Fruit fly (Drosophila melanogaster) whole organism: ENCODE data around the gene 5PtaseI.

Experiments
- CG8478 ChIP-seq: fragments of >200 bp; optimal IDR thresholded peaks from 2 replicates; lab custom pipeline; 2018; ENCODE audit warnings: inconsistent platforms
- Dll ChIP-seq: fragments of >200 bp; optimal IDR thresholded peaks from 2 replicates; lab custom pipeline; 2017
- EcR ChIP-seq, 2 experiments: fragments of >200 bp; optimal IDR thresholded peaks; 2 replicates each; lab custom pipeline; 2017; ENCODE audit warnings: missing biosample characterization in 2 of 2, missing genetic modification characterization in 2 of 2, missing genetic modification reagents in 2 of 2
- pan ChIP-seq: fragments of >200 bp; optimal IDR thresholded peaks from 2 replicates; lab custom pipeline; 2017
- psq ChIP-seq: fragments of >200 bp; optimal IDR thresholded peaks from 2 replicates; lab custom pipeline; 2017
- usp ChIP-seq: fragments of >200 bp; optimal IDR thresholded peaks from 2 replicates; lab custom pipeline; 2017; ENCODE audit warnings: missing biosample characterization, missing genetic modification characterization, mixed read lengths

5PtaseI gene

DNA sequence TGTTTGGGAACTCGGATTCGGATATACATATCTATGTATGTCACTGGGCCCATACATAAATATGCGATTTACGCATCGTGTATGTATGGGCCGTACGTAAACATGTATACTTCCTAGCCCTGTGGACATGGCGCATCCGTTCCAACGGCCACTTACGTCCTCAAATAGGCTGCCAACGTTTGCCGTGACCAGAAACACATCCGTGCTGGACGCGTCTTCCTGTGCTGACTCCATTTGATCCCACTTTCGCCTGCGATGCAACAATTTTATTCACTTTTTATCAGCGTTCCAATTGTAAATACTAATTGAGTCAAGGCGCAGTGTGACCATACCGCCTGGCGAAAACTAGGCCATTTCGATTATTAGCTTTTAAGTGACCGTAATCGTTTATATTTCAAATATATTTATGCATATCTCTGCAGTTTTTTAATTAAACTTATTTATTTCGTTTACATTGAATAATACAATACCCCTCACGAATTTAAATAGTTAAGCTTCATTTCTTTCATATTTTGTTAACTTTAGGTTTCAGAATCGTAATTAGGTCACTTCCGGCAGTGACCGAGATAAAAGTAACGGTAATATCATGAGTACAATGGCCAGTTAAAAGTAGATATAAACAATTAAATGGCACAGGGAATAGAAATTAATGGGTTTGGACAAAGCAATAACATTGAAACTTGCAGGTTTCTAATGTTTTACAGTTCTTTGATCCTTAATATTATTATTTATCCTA, at the start of gene 5PtaseI:
5PtaseI (minus strand) TSS at position 336 of the 736 bp plus-strand sequence.
- no peak for TF ChIP-seq EcR (GFP tag; optimal IDR thresholded peaks at IDR 0.05; lab: Kevin White, UChicago)
- TF ChIP-seq pan (lab: Kevin White, UChicago), result no peak
- no peak for TF ChIP-seq psq (lab: Kevin White, UChicago)
- TF ChIP-seq CG8478 (lab: Kevin White, UChicago), result no peak
- TF ChIP-seq usp (GFP tag; lab: Kevin White, UChicago), result no peak
- TF ChIP-seq Dll (lab: Kevin White, UChicago), result no peak

DNA sequence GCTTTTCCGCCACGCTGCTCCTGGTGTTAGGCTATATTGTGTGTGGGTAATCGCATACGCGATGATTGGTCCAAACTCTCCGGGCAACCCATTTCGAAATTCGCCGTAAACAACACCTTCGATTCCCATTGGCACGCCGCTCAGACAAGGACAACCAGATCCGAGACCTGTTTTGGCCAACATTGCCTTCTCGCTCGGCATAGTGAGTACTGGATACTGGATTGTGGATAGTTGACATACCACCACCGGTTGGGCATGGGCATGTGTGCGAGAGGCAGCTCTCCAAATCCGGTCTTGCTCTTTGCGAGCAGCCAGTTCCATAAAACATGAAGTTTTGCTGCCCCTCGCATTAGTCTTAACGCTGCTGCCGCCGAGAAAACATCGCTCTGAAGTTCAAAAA, 49.7 kb upstream of the 5PtaseI start, which contains the start of gene fd96Cb:
fd96Cb (plus strand) TSS at position 374 of the 400 bp plus-strand sequence.
- TF ChIP-seq EcR (GFP tag; optimal IDR thresholded peaks at IDR 0.05; lab: Kevin White, UChicago) (no peak), pan (lab: Kevin White, UChicago) (no peak), Dll (lab: Kevin White, UChicago) (no peak), CG8478 (lab: Kevin White, UChicago) (peak; percentile 38)

DNA sequence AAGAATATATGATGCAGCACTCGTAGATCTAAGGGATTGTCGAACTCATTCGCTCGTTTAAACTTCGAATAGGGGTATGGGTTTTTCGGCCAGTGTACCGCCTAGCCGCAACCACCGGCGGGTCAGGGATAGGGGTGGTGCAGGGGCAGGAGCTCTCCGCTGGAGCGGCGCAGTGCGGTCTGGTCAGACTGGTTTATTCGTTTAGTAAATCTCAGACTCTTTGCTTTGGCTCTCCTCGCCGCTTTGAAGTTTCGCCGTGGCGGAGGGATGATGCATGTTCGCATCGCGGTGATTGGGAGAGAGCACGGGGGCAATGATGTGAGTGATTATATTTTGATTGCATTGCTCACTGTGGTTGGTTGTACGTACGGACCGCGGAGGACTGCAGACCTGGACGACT, 37.4 kb upstream of the 5PtaseI start, which contains the start of gene fd96Ca:
fd96Ca (plus strand) TSS at position 337 of the 400 bp plus-strand sequence.
- TF ChIP-seq psq (lab: Kevin White, UChicago) (no peak), Dll (lab: Kevin White, UChicago) (peak; percentile 82)

DNA sequence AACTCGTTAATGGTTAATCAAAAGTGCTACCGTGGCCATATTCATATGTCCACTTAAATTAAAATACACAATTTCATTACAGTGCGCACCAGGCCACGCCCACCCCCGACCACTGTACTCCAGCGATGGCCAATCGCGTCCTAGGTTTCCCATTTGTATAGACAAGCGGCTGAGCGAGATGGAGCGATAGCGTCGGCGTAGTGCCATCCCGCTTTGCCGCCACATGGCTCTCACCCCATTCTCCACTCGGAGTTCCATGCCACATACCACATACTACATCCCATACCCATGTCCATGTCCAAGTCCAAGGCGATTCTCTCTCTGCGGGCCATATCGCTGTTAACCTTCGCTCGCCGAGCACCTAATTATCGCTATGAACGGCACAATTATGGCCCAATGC, 35.5 kb upstream of the 5PtaseI start:
- TF ChIP-seq CG8478 (lab: Kevin White, UChicago), result peak; percentile 54
- no peak for TF ChIP-seq Dll (lab: Kevin White, UChicago)
- TF ChIP-seq pan (lab: Kevin White, UChicago), result no peak
- no peak for TF ChIP-seq usp (GFP tag; lab: Kevin White, UChicago)
- no peak for TF ChIP-seq EcR (GFP tag; optimal IDR thresholded peaks at IDR 0.05; lab: Kevin White, UChicago)
- no peak for TF ChIP-seq psq (lab: Kevin White, UChicago)

DNA sequence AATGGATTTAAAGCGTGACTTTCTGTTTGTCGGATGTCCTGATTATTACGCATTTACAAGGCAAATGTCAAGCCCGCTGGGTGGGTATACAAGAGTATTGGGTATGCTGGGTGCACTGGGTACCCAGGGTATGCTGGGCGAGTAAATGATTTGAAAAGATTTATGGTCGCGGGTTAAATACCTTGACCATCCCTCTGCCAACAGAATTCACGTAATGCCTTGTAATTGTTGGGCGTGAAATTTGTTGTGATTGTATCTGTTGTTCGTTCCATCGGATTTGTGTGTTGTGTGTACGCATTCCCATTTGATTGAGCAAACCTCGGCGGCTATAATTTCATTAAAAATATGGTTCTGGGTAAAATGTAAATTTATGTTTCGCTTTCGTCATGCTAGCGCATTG, 33.7 kb upstream of the 5PtaseI start:
- TF ChIP-seq psq (lab: Kevin White, UChicago), result no peak
- TF ChIP-seq CG8478 (lab: Kevin White, UChicago), result no peak
- TF ChIP-seq pan (lab: Kevin White, UChicago), result no peak
- TF ChIP-seq Dll (lab: Kevin White, UChicago), result no peak
- no peak for TF ChIP-seq EcR (GFP tag; optimal IDR thresholded peaks at IDR 0.05; lab: Kevin White, UChicago)
- no peak for TF ChIP-seq usp (GFP tag; lab: Kevin White, UChicago)

DNA sequence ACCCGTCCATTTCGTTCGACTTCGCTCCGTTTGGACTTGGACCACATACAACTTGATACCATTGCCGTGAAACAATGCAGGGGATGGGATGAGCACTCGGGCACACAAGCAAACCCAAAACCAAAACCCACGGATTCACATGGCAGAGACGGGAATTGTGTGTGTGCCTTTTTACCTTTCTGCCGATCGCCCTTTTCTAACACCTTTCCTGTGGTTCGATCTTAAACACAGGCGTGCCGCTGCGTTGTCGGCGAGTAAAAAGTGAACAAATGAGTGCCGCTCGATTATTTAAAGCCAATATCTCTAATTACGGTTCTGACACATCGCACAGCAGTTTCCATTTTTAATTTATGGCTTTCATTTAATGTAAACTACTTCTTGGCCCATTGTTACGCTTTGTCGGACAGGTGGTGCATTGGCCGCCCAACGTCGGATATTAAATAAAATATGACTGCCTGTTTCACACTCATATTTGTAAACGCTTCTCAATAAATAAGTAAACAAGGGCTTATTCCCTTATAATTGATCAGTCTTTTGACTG, 32.4 kb upstream of the 5PtaseI start:
- TF ChIP-seq EcR (GFP tag; optimal IDR thresholded peaks at IDR 0.05; lab: Kevin White, UChicago) (no peak), usp (GFP tag; lab: Kevin White, UChicago) (no peak), pan (lab: Kevin White, UChicago) (no peak), CG8478 (lab: Kevin White, UChicago) (no peak), psq (lab: Kevin White, UChicago) (no peak), Dll (lab: Kevin White, UChicago) (no peak)

DNA sequence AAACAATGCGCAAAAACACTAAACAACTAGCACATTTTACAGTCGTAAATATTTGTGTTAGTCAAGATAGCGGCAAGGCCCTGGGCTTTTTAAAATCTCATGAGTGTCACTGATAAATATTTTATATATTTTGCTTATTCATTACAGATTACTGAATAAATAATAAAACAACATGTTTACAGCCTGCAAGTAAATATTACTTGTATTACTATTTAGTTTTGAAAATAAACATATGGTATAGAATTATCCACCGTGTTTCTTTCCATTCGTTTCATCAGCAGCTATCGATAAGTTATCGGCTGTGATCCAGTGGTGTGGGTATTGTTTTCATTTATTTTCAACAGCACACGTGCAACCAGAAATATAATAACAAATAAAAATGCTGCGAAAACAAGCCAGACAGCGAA, 29.6 kb upstream of the 5PtaseI start, which contains the start of the genes shams and CG11920:
shams (minus strand) TSS at position 50 of the 407 bp plus-strand sequence.
CG11920 (plus strand) TSS at position 320 of the 407 bp plus-strand sequence.
- TF ChIP-seq Dll (lab: Kevin White, UChicago) (no peak), CG8478 (lab: Kevin White, UChicago) (no peak), EcR (GFP tag; optimal IDR thresholded peaks at IDR 0.05; lab: Kevin White, UChicago) (no peak), pan (lab: Kevin White, UChicago) (no peak), psq (lab: Kevin White, UChicago) (no peak), usp (GFP tag; lab: Kevin White, UChicago) (no peak)

DNA sequence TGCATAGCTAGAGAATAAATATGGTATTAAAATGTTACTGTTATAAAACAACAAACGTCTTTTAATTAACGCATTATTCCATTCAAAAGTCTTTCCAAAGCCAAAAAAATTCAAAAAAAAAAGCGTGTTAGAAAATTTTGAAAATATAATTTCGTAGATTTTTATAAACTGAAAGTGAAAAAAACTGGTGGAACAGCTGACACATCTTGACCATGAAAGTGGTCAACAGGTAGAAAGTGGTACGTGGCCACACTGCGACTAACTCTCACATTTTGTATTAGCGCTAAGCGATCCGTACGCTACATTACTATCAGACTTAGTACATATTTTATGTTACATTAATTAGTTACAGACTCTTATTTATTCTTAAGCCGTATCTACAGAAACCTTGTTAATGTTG, 25.9 kb upstream of the 5PtaseI start, which contains the start of gene CG11836:
CG11836 (plus strand) TSS at position 256 of the 400 bp plus-strand sequence.
- TF ChIP-seq usp (GFP tag; lab: Kevin White, UChicago), result no peak
- no peak for TF ChIP-seq psq (lab: Kevin White, UChicago)
- TF ChIP-seq EcR (GFP tag; optimal IDR thresholded peaks at IDR 0.05; lab: Kevin White, UChicago), result no peak
- TF ChIP-seq pan (lab: Kevin White, UChicago), result no peak
- no peak for TF ChIP-seq CG8478 (lab: Kevin White, UChicago)
- no peak for TF ChIP-seq Dll (lab: Kevin White, UChicago)

DNA sequence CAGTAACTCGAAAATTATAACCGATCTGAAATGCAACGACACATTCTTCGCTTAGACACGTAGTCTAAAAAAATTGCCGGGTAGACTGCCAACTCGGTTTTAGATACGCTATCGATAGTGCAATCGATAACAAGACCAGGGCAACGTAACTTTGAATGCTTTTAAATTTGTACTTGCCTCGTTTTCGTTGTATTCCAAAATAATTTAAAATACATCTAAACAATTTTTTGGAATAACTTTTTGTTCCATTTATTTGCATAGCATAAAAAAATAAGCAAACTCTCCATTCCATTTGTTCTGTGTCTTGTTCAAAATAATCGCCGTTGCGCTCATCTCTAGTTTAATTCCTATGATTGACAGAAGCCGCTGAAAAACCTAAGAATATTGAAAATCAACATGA, 24.6 kb upstream of the 5PtaseI start, which contains the start of the genes Stt3B and CG11839:
Stt3B (minus strand) TSS at position 69 of the 400 bp plus-strand sequence.
CG11839 (plus strand) TSS at position 359 of the 400 bp plus-strand sequence.
- TF ChIP-seq pan (lab: Kevin White, UChicago) (no peak), psq (lab: Kevin White, UChicago) (no peak), CG8478 (lab: Kevin White, UChicago) (no peak), EcR (GFP tag; optimal IDR thresholded peaks at IDR 0.05; lab: Kevin White, UChicago) (no peak), Dll (lab: Kevin White, UChicago) (no peak), usp (GFP tag; lab: Kevin White, UChicago) (no peak)

DNA sequence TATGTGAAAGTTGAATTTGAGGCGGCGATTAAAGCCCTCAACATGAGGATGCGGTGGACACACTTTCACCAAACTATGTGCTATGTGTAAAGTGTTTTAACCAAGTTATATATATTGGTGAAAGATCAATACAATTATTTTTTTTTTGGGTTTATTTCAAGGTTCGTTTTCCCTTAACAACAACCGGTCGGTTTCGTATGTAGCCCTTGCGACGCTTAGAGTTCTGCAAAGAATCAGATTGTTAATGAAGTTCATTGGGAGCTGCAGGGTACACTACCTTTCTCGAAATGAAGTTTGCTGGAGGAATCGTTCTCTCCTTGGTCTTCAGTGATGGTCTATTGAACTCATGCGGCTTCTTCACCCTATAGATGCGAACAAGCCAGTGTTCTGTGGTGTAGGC, 21.9 kb upstream of the 5PtaseI start:
- no peak for TF ChIP-seq psq (lab: Kevin White, UChicago)
- no peak for TF ChIP-seq pan (lab: Kevin White, UChicago)
- TF ChIP-seq EcR (GFP tag; optimal IDR thresholded peaks at IDR 0.05; lab: Kevin White, UChicago), result no peak
- TF ChIP-seq CG8478 (lab: Kevin White, UChicago), result no peak
- no peak for TF ChIP-seq Dll (lab: Kevin White, UChicago)
- TF ChIP-seq usp (GFP tag; lab: Kevin White, UChicago), result no peak
